Fruit fly (Drosophila melanogaster) whole organism, embryonic: ENCODE results near the gene ss.

Experiments
- Adf1 ChIP-seq: fragments of 200-800 bp; sonication (Bioruptor generic); IDR thresholded peaks from 2 replicates; pipeline ENCODE4 v1.3.6; 2022; ENCODE audit warnings: missing biosample characterization, missing genetic modification characterization
- Bgb ChIP-seq: fragments of 200-800 bp; sonication (Bioruptor generic); IDR thresholded peaks from 2 replicates; pipeline ENCODE4 v1.3.6; 2022; ENCODE audit warnings: missing biosample characterization, missing genetic modification characterization; ENCODE audit not compliant: partially characterized antibody
- CG10321 ChIP-seq: fragments of 200-800 bp; sonication (Bioruptor generic); IDR thresholded peaks from 2 replicates; pipeline ENCODE4 v1.3.6; 2022; ENCODE audit warnings: missing biosample characterization, missing genetic modification characterization
- CG12659 ChIP-seq: fragments of 200-800 bp; sonication (Bioruptor generic); optimal IDR thresholded peaks from 3 replicates; lab custom pipeline; 2017; ENCODE audit warnings: mild to moderate bottlenecking, missing biosample characterization, missing genetic modification reagents, missing genetic modification characterization
- CG13296 ChIP-seq: fragments of 200-800 bp; sonication (Bioruptor generic); optimal IDR thresholded peaks from 3 replicates; lab custom pipeline; 2018; ENCODE audit warnings: missing biosample characterization, mild to moderate bottlenecking, missing genetic modification characterization
- CG17829 ChIP-seq: fragments of 200-800 bp; optimal IDR thresholded peaks from 2 replicates; lab custom pipeline; 2019; ENCODE audit warnings: missing biosample characterization, mild to moderate bottlenecking, missing genetic modification characterization, moderate library complexity
- CG1832 ChIP-seq: fragments of 200-800 bp; sonication (Bioruptor generic); optimal IDR thresholded peaks from 2 replicates; lab custom pipeline; 2017; ENCODE audit warnings: missing biosample characterization, mild to moderate bottlenecking, missing genetic modification characterization, inconsistent platforms
- CG2678 ChIP-seq: fragments of 200-800 bp; sonication (Bioruptor generic); optimal IDR thresholded peaks from 3 replicates; lab custom pipeline; 2019; ENCODE audit warnings: missing biosample characterization, mild to moderate bottlenecking, missing genetic modification characterization, moderate library complexity
- CG30020 ChIP-seq: fragments of 200-800 bp; optimal IDR thresholded peaks from 2 replicates; lab custom pipeline; 2019; ENCODE audit warnings: missing biosample characterization, mild to moderate bottlenecking, missing genetic modification characterization, moderate library complexity
- CG4360 ChIP-seq: fragments of 200-800 bp; sonication (Bioruptor generic); IDR thresholded peaks from 2 replicates; pipeline ENCODE4 v1.3.6; 2022; ENCODE audit warnings: missing biosample characterization, missing genetic modification characterization
- CG5245 ChIP-seq: fragments of 200-800 bp; sonication (Bioruptor generic); optimal IDR thresholded peaks from 3 replicates; lab custom pipeline; 2016; ENCODE audit warnings: missing biosample characterization, missing genetic modification characterization
- CG8478 ChIP-seq: fragments of >200 bp; optimal IDR thresholded peaks from 2 replicates; lab custom pipeline; 2018
- CG8924 ChIP-seq: fragments of 200-800 bp; optimal IDR thresholded peaks from 3 replicates; lab custom pipeline; 2019; ENCODE audit warnings: missing biosample characterization, mild to moderate bottlenecking, missing genetic modification characterization, moderate library complexity
- CG9437 ChIP-seq: fragments of 200-800 bp; sonication (Bioruptor generic); optimal IDR thresholded peaks from 2 replicates; lab custom pipeline; 2018; ENCODE audit warnings: missing biosample characterization, mild to moderate bottlenecking, missing genetic modification characterization
- D ChIP-seq, 2 experiments: fragments of 200-800 bp in 1 of 2; fragments of >200 bp in 1 of 2; sonication (Bioruptor generic) in 1 of 2; optimal IDR thresholded peaks; 2 replicates in 1 of 2; 3 replicates in 1 of 2; lab custom pipeline; 2017; ENCODE audit warnings: mild to moderate bottlenecking in 1 of 2, missing biosample characterization in 1 of 2, missing genetic modification characterization in 1 of 2, missing genetic modification reagents in 1 of 2
- Doc2 ChIP-seq: fragments of 200-800 bp; sonication (Bioruptor generic); IDR thresholded peaks from 2 replicates; pipeline ENCODE4 v1.3.6; 2022; ENCODE audit warnings: missing biosample characterization, missing genetic modification characterization
- MBD-R2 ChIP-seq: fragments of 200-800 bp; sonication (Bioruptor generic); IDR thresholded peaks from 2 replicates; pipeline ENCODE4 v1.3.6; 2022; ENCODE audit warnings: missing biosample characterization, missing genetic modification characterization
- NC2β ChIP-seq: fragments of 200-800 bp; sonication (Bioruptor generic); optimal IDR thresholded peaks from 2 replicates; lab custom pipeline; 2016; ENCODE audit warnings: missing biosample characterization, missing genetic modification characterization
- Neu2 ChIP-seq: fragments of 200-800 bp; sonication (Bioruptor generic); optimal IDR thresholded peaks from 3 replicates; lab custom pipeline; 2016; ENCODE audit warnings: missing biosample characterization, missing genetic modification characterization, borderline replicate concordance
- Nf-YB ChIP-seq: fragments of 200-800 bp; sonication (Bioruptor generic); optimal IDR thresholded peaks from 3 replicates; lab custom pipeline; 2019; ENCODE audit warnings: missing biosample characterization, mild to moderate bottlenecking, missing genetic modification characterization, moderate library complexity
- Nf-YC ChIP-seq: fragments of 200-800 bp; optimal IDR thresholded peaks from 3 replicates; lab custom pipeline; 2019; ENCODE audit warnings: missing biosample characterization, mild to moderate bottlenecking, missing genetic modification characterization, moderate library complexity
- Opbp ChIP-seq: fragments of 200-800 bp; sonication (Bioruptor generic); IDR thresholded peaks from 3 replicates; pipeline ENCODE4 v1.3.6; 2022; ENCODE audit warnings: missing biosample characterization, missing genetic modification characterization; ENCODE audit not compliant: partially characterized antibody
- Rfx ChIP-seq: fragments of 200-800 bp; sonication (Bioruptor generic); IDR thresholded peaks from 2 replicates; pipeline ENCODE4 v1.3.6; 2022; ENCODE audit warnings: missing biosample characterization, missing genetic modification characterization
- cas ChIP-seq: fragments of 200-800 bp; sonication (Bioruptor generic); IDR thresholded peaks from 2 replicates; pipeline ENCODE4 v1.3.6; 2022; ENCODE audit warnings: missing biosample characterization, missing genetic modification characterization
- cg ChIP-seq: fragments of 200-800 bp; sonication (Bioruptor generic); optimal IDR thresholded peaks from 3 replicates; lab custom pipeline; 2019; ENCODE audit warnings: missing biosample characterization, mild to moderate bottlenecking, missing genetic modification characterization, moderate library complexity
- crol ChIP-seq: fragments of 200-800 bp; sonication (Bioruptor generic); IDR thresholded peaks from 2 replicates; pipeline ENCODE4 v1.3.6; 2022; ENCODE audit warnings: missing biosample characterization, missing genetic modification characterization
- ewg ChIP-seq: fragments of 200-800 bp; sonication (Bioruptor generic); optimal IDR thresholded peaks from 3 replicates; lab custom pipeline; 2017; ENCODE audit warnings: mild to moderate bottlenecking, missing biosample characterization, missing genetic modification reagents, missing genetic modification characterization
- exex ChIP-seq: fragments of 200-800 bp; sonication (Bioruptor generic); optimal IDR thresholded peaks from 4 replicates; lab custom pipeline; 2018; ENCODE audit warnings: missing biosample characterization, mild to moderate bottlenecking, missing genetic modification characterization, moderate library complexity
- gcm2 ChIP-seq: fragments of 200-800 bp; sonication (Bioruptor generic); optimal IDR thresholded peaks from 2 replicates; lab custom pipeline; 2016; ENCODE audit warnings: missing biosample characterization, missing genetic modification characterization
- knrl ChIP-seq: fragments of 200-800 bp; sonication (Bioruptor generic); IDR thresholded peaks from 3 replicates; pipeline ENCODE4 v1.3.6; 2022; ENCODE audit warnings: missing biosample characterization, missing genetic modification characterization; ENCODE audit not compliant: partially characterized antibody
- nom ChIP-seq: fragments of 200-800 bp; sonication (Bioruptor generic); optimal IDR thresholded peaks from 2 replicates; lab custom pipeline; 2017; ENCODE audit warnings: missing biosample characterization, missing genetic modification characterization, mild to moderate bottlenecking, moderate library complexity, missing genetic modification reagents
- pfk ChIP-seq: fragments of 200-800 bp; sonication (Bioruptor generic); optimal IDR thresholded peaks from 2 replicates; lab custom pipeline; 2018; ENCODE audit warnings: missing biosample characterization, mild to moderate bottlenecking, missing genetic modification characterization, moderate library complexity
- phol ChIP-seq: fragments of 200-800 bp; sonication (Bioruptor generic); optimal IDR thresholded peaks from 3 replicates; lab custom pipeline; 2018; ENCODE audit warnings: missing biosample characterization, mild to moderate bottlenecking, missing genetic modification characterization, moderate library complexity
- pros ChIP-seq: fragments of 200-800 bp; sonication (Bioruptor generic); optimal IDR thresholded peaks from 3 replicates; lab custom pipeline; 2019; ENCODE audit warnings: missing biosample characterization, mild to moderate bottlenecking, missing genetic modification characterization, moderate library complexity
- schlank ChIP-seq: fragments of 200-800 bp; sonication (Bioruptor generic); optimal IDR thresholded peaks from 2 replicates; lab custom pipeline; 2018; ENCODE audit warnings: missing biosample characterization, mild to moderate bottlenecking, missing genetic modification characterization
- scrt ChIP-seq: fragments of 200-800 bp; sonication (Bioruptor generic); optimal IDR thresholded peaks from 2 replicates; lab custom pipeline; 2018; ENCODE audit warnings: missing biosample characterization, mild to moderate bottlenecking, missing genetic modification characterization, moderate library complexity
- sd ChIP-seq: fragments of 200-800 bp; sonication (Bioruptor generic); optimal IDR thresholded peaks from 3 replicates; lab custom pipeline; 2018; ENCODE audit warnings: missing biosample characterization, mild to moderate bottlenecking, missing genetic modification characterization, moderate library complexity
- seq ChIP-seq: fragments of 200-800 bp; sonication (Bioruptor generic); IDR thresholded peaks from 2 replicates; pipeline ENCODE4 v1.3.6; 2022; ENCODE audit warnings: missing biosample characterization, missing genetic modification characterization
- tgo ChIP-seq: fragments of 200-800 bp; sonication (Bioruptor generic); IDR thresholded peaks from 3 replicates; pipeline ENCODE4 v1.3.6; 2022; ENCODE audit warnings: missing biosample characterization, missing genetic modification characterization
- tna ChIP-seq: fragments of 200-800 bp; sonication (Bioruptor generic); IDR thresholded peaks from 2 replicates; pipeline ENCODE4 v1.3.6; 2022; ENCODE audit warnings: missing biosample characterization, missing genetic modification characterization; ENCODE audit not compliant: partially characterized antibody
- trem ChIP-seq: fragments of 200-800 bp; optimal IDR thresholded peaks from 3 replicates; lab custom pipeline; 2019; ENCODE audit warnings: missing biosample characterization, mild to moderate bottlenecking, missing genetic modification characterization, moderate library complexity
- twi ChIP-seq: fragments of 200-800 bp; optimal IDR thresholded peaks from 2 replicates; lab custom pipeline; 2019; ENCODE audit warnings: missing biosample characterization, mild to moderate bottlenecking, missing genetic modification characterization, moderate library complexity
- z ChIP-seq: fragments of 200-800 bp; sonication (Bioruptor generic); IDR thresholded peaks from 3 replicates; pipeline ENCODE4 v1.3.6; 2022; ENCODE audit warnings: missing biosample characterization, missing genetic modification characterization

ss gene

DNA sequence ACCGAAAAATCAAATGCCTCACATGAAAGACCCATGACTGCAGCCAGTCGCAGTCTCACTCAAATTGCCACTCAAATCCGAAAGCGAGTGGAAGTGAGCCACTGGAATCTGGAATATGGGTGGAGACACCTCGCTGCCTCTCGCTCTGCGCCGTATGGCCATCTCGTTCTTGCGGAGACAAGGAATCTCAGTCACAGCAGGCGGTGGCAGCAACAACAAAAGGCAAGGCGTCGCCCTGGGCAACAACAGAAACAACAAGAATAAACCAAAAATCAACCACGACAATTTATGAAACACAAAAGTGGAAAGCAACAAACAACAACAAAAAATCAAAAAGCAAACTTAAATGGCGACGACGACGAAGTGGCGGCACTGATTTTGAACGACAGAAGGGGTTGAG is 19.8 kb upstream of the ss start:
- TF ChIP-seq ewg (peak; percentile 36), seq (GFP tag; lab: Robert Waterston, UW) (peak; percentile 78; the same call in 1 of the 2 replicates), cg (GFP tag; lab: Kevin White, UChicago) (peak; percentile 27), tna (GFP tag; lab: Robert Waterston, UW) (peak; percentile 52; the same call in 1 of the 2 replicates), Opbp (GFP tag; lab: Robert Waterston, UW) (0 out of 3 replicates have a peak, but pooled peaks have one; percentile 30), Nf-YB (GFP tag; lab: Kevin White, UChicago) (peak; percentile 93), CG1832 (GFP tag; lab: Kevin White, UChicago) (peak; percentile 90), crol (GFP tag; lab: Robert Waterston, UW) (0 out of 2 replicates have a peak, but pooled peaks have one; percentile 19), pros (GFP tag; lab: Kevin White, UChicago) (peak; percentile 74), Rfx (peak; percentile 42; the same call in 1 of the 2 replicates), CG5245 (GFP tag; lab: Kevin White, UChicago) (no peak), trem (tag; lab: Kevin White, UChicago) (no peak), Adf1 (peak; percentile 59), Bgb (GFP tag; lab: Robert Waterston, UW) (peak; percentile 35; the same call in 1 of the 2 replicates), pfk (GFP tag; lab: Kevin White, UChicago) (peak; percentile 88), Nf-YC (tag; lab: Kevin White, UChicago) (peak; percentile 94), phol (tag; lab: Kevin White, UChicago) (peak; percentile 12), knrl (GFP tag; lab: Robert Waterston, UW) (0 out of 3 replicates have a peak, but pooled peaks have one; percentile 20), scrt (no peak), CG8478 (lab: Kevin White, UChicago) (peak; percentile 59), D (optimal IDR thresholded peaks at IDR 0.05; lab: Kevin White, UChicago) (no peak), D (GFP tag; optimal IDR thresholded peaks at IDR 0.05; lab: Kevin White, UChicago) (peak; percentile 53), exex (no peak), CG17829 (tag; lab: Kevin White, UChicago) (no peak), z (peak; percentile 98), tgo (no peak), twi (peak; percentile 10), CG8924 (peak; percentile 23), nom (GFP tag; lab: Kevin White, UChicago) (peak; percentile 37), Neu2 (no peak), CG10321 (GFP tag; lab: Robert Waterston, UW) (peak; percentile 92), NC2β (GFP tag; lab: Kevin White, UChicago) (no peak), Doc2 (GFP tag; lab: Robert Waterston, UW) (no peak), CG30020 (tag; lab: Kevin White, UChicago) (no peak), CG4360 (peak; percentile 98)

DNA sequence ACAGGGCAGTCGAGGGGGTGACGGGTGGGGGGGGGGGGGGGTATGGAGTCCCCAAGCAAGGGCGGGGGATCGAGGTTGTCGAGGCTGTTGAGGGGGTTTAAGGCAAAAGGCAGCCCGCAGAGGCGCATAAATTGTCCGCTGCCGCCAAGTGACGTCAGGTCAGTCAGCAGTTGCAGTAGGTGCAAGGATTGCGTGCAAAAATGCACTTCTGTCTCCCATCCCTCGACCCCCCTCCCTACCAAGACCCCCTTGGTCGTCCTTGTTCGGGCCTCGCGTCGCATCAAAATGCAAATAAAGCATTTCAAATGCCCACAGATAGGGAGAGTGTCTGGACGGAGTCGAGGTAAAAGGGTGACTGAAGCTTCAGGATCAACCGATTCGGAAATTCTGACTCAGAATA is 13.0 kb upstream of the ss start:
- TF ChIP-seq gcm2 (GFP tag; lab: Kevin White, UChicago) (no peak), cas (GFP tag; lab: Robert Waterston, UW) (no peak), MBD-R2 (no peak), CG9437 (GFP tag; lab: Kevin White, UChicago) (no peak), sd (tag; lab: Kevin White, UChicago) (no peak), CG2678 (tag; lab: Kevin White, UChicago) (no peak), CG13296 (no peak), schlank (tag; lab: Kevin White, UChicago) (no peak), CG12659 (GFP tag; lab: Kevin White, UChicago) (no peak)
